Worm (Caenorhabditis elegans) whole organism, mixed stage, embryonic: ENCODE data around the gene R07B1.6.

Experiments
- ces-1 ChIP-seq: fragments of 150-350 bp; optimal IDR thresholded peaks from 2 replicates; lab custom pipeline; 2014; ENCODE audit warnings: missing biosample characterization, missing genetic modification reagents, missing genetic modification characterization
- lin-13 ChIP-seq: fragments of 150-350 bp; optimal IDR thresholded peaks from 2 replicates; lab custom pipeline; 2014; ENCODE audit warnings: missing biosample characterization, missing genetic modification characterization

DNA sequence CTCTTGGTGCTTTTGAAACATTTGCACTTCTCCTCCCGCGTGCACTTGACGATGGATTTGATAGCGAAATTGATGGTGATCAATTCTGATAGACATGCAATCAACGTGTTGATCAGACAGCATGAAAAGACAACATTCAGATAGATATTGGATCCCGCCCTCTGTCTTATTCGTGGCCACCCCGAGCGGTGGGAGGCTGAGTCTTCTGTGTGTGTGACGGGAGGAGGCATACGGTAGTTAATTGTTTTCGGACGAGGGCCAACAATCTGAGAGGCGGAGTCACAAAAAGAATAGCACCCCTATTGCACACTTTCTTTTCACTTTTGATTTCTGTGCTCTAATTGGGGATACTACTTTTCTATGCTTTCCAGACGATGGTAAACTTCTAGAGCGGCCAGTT lies 20.5 kb upstream of the R07B1.6 start:
- TF ChIP-seq ces-1 (GFP tag; lab: Kevin White, UChicago) (no peak), lin-13 (tag; lab: Kevin White, UChicago) (no peak)
